Fruit fly (Drosophila melanogaster) whole organism, wandering third instar larva: Measurements from ENCODE around the gene CG34242.

Experiments used
- CG9705 ChIP-seq: fragments of 200-800 bp; sonication (Bioruptor generic); optimal IDR thresholded peaks from 2 replicates; lab custom pipeline; 2018; ENCODE audit warnings: missing biosample characterization, mild to moderate bottlenecking, missing genetic modification characterization
- Dif ChIP-seq: fragments of 200-275, 200-300 bp; sonication (Bioruptor generic); optimal IDR thresholded peaks from 2 replicates; lab custom pipeline; 2018; ENCODE audit warnings: missing biosample characterization, missing genetic modification characterization; ENCODE audit not compliant: partially characterized antibody
- GATAd ChIP-seq: sonication (Bioruptor generic); optimal IDR thresholded peaks from 2 replicates; lab custom pipeline; 2016; ENCODE audit warnings: missing biosample characterization, missing genetic modification characterization
- HLH106 ChIP-seq: fragments of 200-800 bp; optimal IDR thresholded peaks from 3 replicates; lab custom pipeline; 2019; ENCODE audit warnings: missing biosample characterization, mild to moderate bottlenecking, missing genetic modification characterization, moderate library complexity
- Hr78 ChIP-seq: fragments of >200 bp; optimal IDR thresholded peaks from 2 replicates; lab custom pipeline; 2017; ENCODE audit warnings: missing biosample characterization, missing genetic modification characterization
- N ChIP-seq: fragments of >200 bp; optimal IDR thresholded peaks from 2 replicates; lab custom pipeline; 2018; ENCODE audit warnings: missing biosample characterization, missing external identifiers, missing genetic modification characterization
- Rel ChIP-seq, 2 experiments: fragments of 200-800 bp; sonication (Bioruptor generic) in 1 of 2; optimal IDR thresholded peaks; 2 replicates in 1 of 2; 3 replicates in 1 of 2; lab custom pipeline; 2016 to 2019; ENCODE audit warnings: mild to moderate bottlenecking in 2 of 2, missing biosample characterization in 2 of 2, missing genetic modification characterization in 2 of 2, moderate library complexity in 1 of 2
- Vsx2 ChIP-seq: fragments of 200-300, 225-300 bp; sonication (Bioruptor generic); optimal IDR thresholded peaks from 2 replicates; lab custom pipeline; 2018; ENCODE audit warnings: missing biosample characterization, missing genetic modification characterization; ENCODE audit not compliant: partially characterized antibody
- br ChIP-seq: fragments of 200-800 bp; sonication (Bioruptor generic); optimal IDR thresholded peaks from 2 replicates; lab custom pipeline; 2016; ENCODE audit warnings: missing biosample characterization, missing genetic modification characterization
- dl ChIP-seq, 2 experiments: fragments of 175-275, 200-275 bp in 1 of 2; fragments of 200-275 bp in 1 of 2; sonication (Bioruptor generic); optimal IDR thresholded peaks; lab custom pipeline; 2018; ENCODE audit warnings: mild to moderate bottlenecking in 2 of 2, missing biosample characterization in 2 of 2, missing genetic modification characterization in 2 of 2, moderate library complexity in 2 of 2; ENCODE audit not compliant: partially characterized antibody in 2 of 2, insufficient read depth in 1 of 2
- dmrt93B ChIP-seq: fragments of 200-800 bp; sonication (Bioruptor generic); optimal IDR thresholded peaks from 2 replicates; lab custom pipeline; 2018; ENCODE audit warnings: missing biosample characterization, mild to moderate bottlenecking, missing genetic modification characterization
- dsf ChIP-seq: sonication (Bioruptor generic); optimal IDR thresholded peaks from 2 replicates; lab custom pipeline; 2016; ENCODE audit warnings: missing biosample characterization, missing genetic modification characterization, borderline replicate concordance
- ey ChIP-seq: fragments of 200-800 bp; sonication (Bioruptor generic); optimal IDR thresholded peaks from 2 replicates; lab custom pipeline; 2016; ENCODE audit warnings: missing biosample characterization, missing genetic modification characterization
- foxo ChIP-seq, 2 experiments: fragments of 200-800 bp; sonication (Bioruptor generic); optimal IDR thresholded peaks; 2 replicates in 1 of 2; 3 replicates in 1 of 2; lab custom pipeline; 2016 to 2017; ENCODE audit warnings: missing biosample characterization in 2 of 2, missing genetic modification characterization in 2 of 2
- lola ChIP-seq: fragments of >200 bp; optimal IDR thresholded peaks from 2 replicates; lab custom pipeline; 2017; ENCODE audit warnings: missing biosample characterization, missing genetic modification characterization
- pan ChIP-seq: fragments of >200 bp; optimal IDR thresholded peaks from 2 replicates; lab custom pipeline; 2017
- psq ChIP-seq: fragments of 200-800 bp; sonication (Bioruptor generic); optimal IDR thresholded peaks from 3 replicates; lab custom pipeline; 2017; ENCODE audit warnings: missing biosample characterization, mild to moderate bottlenecking, missing genetic modification characterization, moderate library complexity
- sage ChIP-seq: fragments of 200-800 bp; sonication (Bioruptor generic); optimal IDR thresholded peaks from 2 replicates; lab custom pipeline; 2016; ENCODE audit warnings: missing biosample characterization, mild to moderate bottlenecking, missing genetic modification characterization
- tai ChIP-seq: sonication (Bioruptor generic); optimal IDR thresholded peaks from 2 replicates; lab custom pipeline; 2016; ENCODE audit warnings: missing biosample characterization, missing genetic modification characterization
- usp ChIP-seq: fragments of >200 bp; optimal IDR thresholded peaks from 2 replicates; lab custom pipeline; 2017; ENCODE audit warnings: missing biosample characterization, missing genetic modification characterization
- woc ChIP-seq: sonication (Bioruptor generic); optimal IDR thresholded peaks from 2 replicates; lab custom pipeline; 2016; ENCODE audit warnings: missing biosample characterization, mild to moderate bottlenecking, missing genetic modification characterization

The CG34242 gene

dm6 chr3L:12572366-12572765 lies 38.6 kb downstream of the CG34242 start, which contains the start of gene sowah (continued):
- TF ChIP-seq dsf (GFP tag; lab: Kevin White, UChicago): no peak
- no peak for TF ChIP-seq pan (lab: Kevin White, UChicago)
- no peak for TF ChIP-seq Rel (GFP tag; optimal IDR thresholded peaks at IDR 0.05; lab: Kevin White, UChicago)
- peak; percentile 7 for TF ChIP-seq Rel (tag; optimal IDR thresholded peaks at IDR 0.05; lab: Kevin White, UChicago)

- no peak for TF ChIP-seq woc (GFP tag; lab: Kevin White, UChicago)
- no peak for TF ChIP-seq pan (lab: Kevin White, UChicago)
- TF ChIP-seq dmrt93B: no peak
- no peak for TF ChIP-seq CG9705 (GFP tag; lab: Kevin White, UChicago)
- TF ChIP-seq foxo (GFP tag; optimal IDR thresholded peaks at IDR 0.05; lab: Kevin White, UChicago): no peak
- TF ChIP-seq GATAd (GFP tag; lab: Kevin White, UChicago): no peak
- no peak for TF ChIP-seq tai
- TF ChIP-seq usp (GFP tag; lab: Kevin White, UChicago): no peak
- TF ChIP-seq br: no peak
- TF ChIP-seq N (GFP tag; lab: Kevin White, UChicago): no peak
Measured at dm6 chr3L:12574867-12575266, 41.1 kb downstream of the CG34242 start.

- TF ChIP-seq ey: no peak
- peak in 1 of 2 experiments; percentile 7 for TF ChIP-seq dl (GFP tag; optimal IDR thresholded peaks at IDR 0.05; lab: Kevin White, UChicago; ENCODE audit: insufficient read depth in 1 of 2, partially characterized antibody in 2 of 2)
- no peak for TF ChIP-seq lola
- TF ChIP-seq HLH106 (tag; lab: Kevin White, UChicago): no peak
- TF ChIP-seq Hr78: no peak
- TF ChIP-seq foxo (GFP tag; optimal IDR thresholded peaks at IDR 0.05; lab: Kevin White, UChicago): no peak
- TF ChIP-seq Vsx2 (GFP tag; lab: Kevin White, UChicago): peak; percentile 61
- TF ChIP-seq dmrt93B: no peak
- TF ChIP-seq pan (lab: Kevin White, UChicago): no peak
- TF ChIP-seq tai: no peak
- no peak for TF ChIP-seq psq (GFP tag; lab: Kevin White, UChicago)
- TF ChIP-seq Dif (GFP tag; lab: Kevin White, UChicago): peak; percentile 39
- TF ChIP-seq sage (GFP tag; lab: Kevin White, UChicago): no peak
- TF ChIP-seq woc (GFP tag; lab: Kevin White, UChicago): no peak
Measured at dm6 chr3L:12580212-12580676, 46.4 kb downstream of the CG34242 start, which contains the start of gene ara. Gene ara, plus strand, starts transcription at chr3L:12580672.
